Worm (Caenorhabditis elegans) whole organism, L1 larva: ENCODE measurements around the gene F17E9.2.
A peak's percentile ranks its signal among the peaks of the same experiment; 100 is the strongest.

Source experiments
- C04F5.9 ChIP-seq: sonication (generic microtip); optimal IDR thresholded peaks from 2 replicates; lab custom pipeline; 2016; ENCODE audit warnings: missing genetic modification characterization, missing compliant biosample characterization
- C16A3.4 ChIP-seq: fragments of 150-350 bp; optimal IDR thresholded peaks from 2 replicates; lab custom pipeline; 2014; ENCODE audit warnings: missing biosample characterization, missing genetic modification characterization
- F16B12.6 ChIP-seq: fragments of 150-350 bp; optimal IDR thresholded peaks from 2 replicates; lab custom pipeline; 2014; ENCODE audit warnings: missing biosample characterization, missing genetic modification characterization
- Y116A8C.19 ChIP-seq: sonication (generic microtip); optimal IDR thresholded peaks from 2 replicates; lab custom pipeline; 2016; ENCODE audit warnings: missing compliant biosample characterization, missing genetic modification characterization, borderline replicate concordance
- aha-1 ChIP-seq: fragments of 150-350 bp; optimal IDR thresholded peaks from 2 replicates; lab custom pipeline; 2014; ENCODE audit warnings: missing biosample characterization, missing genetic modification characterization
- alr-1 ChIP-seq: fragments of 200-800 bp; sonication (Bioruptor generic); optimal IDR thresholded peaks from 2 replicates; lab custom pipeline; 2018; ENCODE audit warnings: borderline replicate concordance, mild to moderate bottlenecking, missing genetic modification characterization, missing compliant biosample characterization
- aly-2 ChIP-seq: fragments of 150-350 bp; optimal IDR thresholded peaks from 2 replicates; lab custom pipeline; 2014; ENCODE audit warnings: missing biosample characterization, missing genetic modification characterization
- ceh-63 ChIP-seq: fragments of 200-800 bp; sonication (Bioruptor generic); optimal IDR thresholded peaks from 2 replicates; lab custom pipeline; 2018; ENCODE audit warnings: mild to moderate bottlenecking, missing genetic modification characterization, missing compliant biosample characterization
- ceh-8 ChIP-seq: fragments of 200-800 bp; sonication (Bioruptor generic); optimal IDR thresholded peaks from 2 replicates; lab custom pipeline; 2018; ENCODE audit warnings: mild to moderate bottlenecking, missing genetic modification characterization, moderate library complexity, missing compliant biosample characterization
- ceh-88 ChIP-seq: fragments of 200-800 bp; sonication (Bioruptor generic); IDR thresholded peaks from 2 replicates; pipeline ENCODE4 v1.3.6; 2022; ENCODE audit warnings: missing genetic modification characterization, missing compliant biosample characterization
- ceh-90 ChIP-seq: sonication (generic microtip); optimal IDR thresholded peaks from 2 replicates; lab custom pipeline; 2016; ENCODE audit warnings: missing genetic modification characterization, missing compliant biosample characterization
- ces-1 ChIP-seq: fragments of 150-350 bp; optimal IDR thresholded peaks from 2 replicates; lab custom pipeline; 2014; ENCODE audit warnings: missing biosample characterization, missing genetic modification reagents, missing genetic modification characterization
- egl-27 ChIP-seq, 2 experiments: fragments of 150-350 bp in 1 of 2; sonication (generic microtip); optimal IDR thresholded peaks; 3 replicates each; lab custom pipeline; 2017 to 2018; ENCODE audit warnings: missing biosample characterization in 2 of 2, missing genetic modification characterization in 2 of 2, missing genetic modification reagents in 2 of 2
- elt-2 ChIP-seq: sonication (generic microtip); optimal IDR thresholded peaks from 2 replicates; lab custom pipeline; 2016; ENCODE audit warnings: missing genetic modification characterization, mild to moderate bottlenecking, inconsistent platforms, missing compliant biosample characterization, missing genetic modification reagents
- elt-3 ChIP-seq, 6 experiments: fragments of 150-350 bp in 1 of 6; sonication (generic microtip); optimal IDR thresholded peaks; 2 replicates each; lab custom pipeline; 2017 to 2018; ENCODE audit warnings: missing biosample characterization in 6 of 6, missing genetic modification characterization in 6 of 6, inconsistent platforms in 1 of 6
- fkh-4 ChIP-seq: sonication (generic microtip); optimal IDR thresholded peaks from 2 replicates; lab custom pipeline; 2016; ENCODE audit warnings: missing compliant biosample characterization, missing genetic modification characterization, borderline replicate concordance
- fkh-8 ChIP-seq: sonication (generic microtip); optimal IDR thresholded peaks from 2 replicates; lab custom pipeline; 2016; ENCODE audit warnings: mild to moderate bottlenecking, missing genetic modification characterization, missing compliant biosample characterization
- fos-1 ChIP-seq: fragments of 150-350 bp; optimal IDR thresholded peaks from 2 replicates; lab custom pipeline; 2014; ENCODE audit warnings: missing biosample characterization, missing genetic modification characterization
- hlh-4 ChIP-seq: sonication (generic microtip); optimal IDR thresholded peaks from 2 replicates; lab custom pipeline; 2016; ENCODE audit warnings: mild to moderate bottlenecking, missing genetic modification characterization, missing compliant biosample characterization
- irx-1 ChIP-seq: sonication (generic microtip); optimal IDR thresholded peaks from 2 replicates; lab custom pipeline; 2016; ENCODE audit warnings: missing genetic modification characterization, missing compliant biosample characterization
- jun-1 ChIP-seq: fragments of 150-350 bp; optimal IDR thresholded peaks from 2 replicates; lab custom pipeline; 2014; ENCODE audit warnings: missing biosample characterization, missing genetic modification reagents, missing genetic modification characterization
- lin-35 ChIP-seq, 2 experiments: fragments of 150-350 bp; optimal IDR thresholded peaks; 2 replicates each; lab custom pipeline; 2014; ENCODE audit warnings: missing biosample characterization in 2 of 2, missing genetic modification characterization in 2 of 2, missing genetic modification reagents in 2 of 2
- lin-39 ChIP-seq: fragments of 150-350 bp; optimal IDR thresholded peaks from 2 replicates; lab custom pipeline; 2014; ENCODE audit warnings: missing biosample characterization, missing genetic modification reagents, missing genetic modification characterization
- lir-3 ChIP-seq: sonication (generic microtip); optimal IDR thresholded peaks from 2 replicates; lab custom pipeline; 2016; ENCODE audit warnings: mild to moderate bottlenecking, missing genetic modification characterization, moderate library complexity, missing compliant biosample characterization; ENCODE audit not compliant: poor library complexity
- mdl-1 ChIP-seq, 2 experiments: fragments of 150-350 bp; optimal IDR thresholded peaks; 2 replicates each; lab custom pipeline; 2014 to 2017; ENCODE audit warnings: missing biosample characterization in 2 of 2, missing genetic modification characterization in 2 of 2, inconsistent platforms in 1 of 2
- mep-1 ChIP-seq: fragments of 150-350 bp; optimal IDR thresholded peaks from 2 replicates; lab custom pipeline; 2014; ENCODE audit warnings: missing biosample characterization, missing genetic modification characterization
- nhr-11 ChIP-seq: fragments of 150-350 bp; optimal IDR thresholded peaks from 2 replicates; lab custom pipeline; 2014; ENCODE audit warnings: missing biosample characterization, missing genetic modification characterization
- nhr-12 ChIP-seq: sonication (generic microtip); optimal IDR thresholded peaks from 2 replicates; lab custom pipeline; 2017; ENCODE audit warnings: missing biosample characterization, missing genetic modification characterization
- nhr-47 ChIP-seq: sonication (generic microtip); optimal IDR thresholded peaks from 2 replicates; lab custom pipeline; 2016; ENCODE audit warnings: mild to moderate bottlenecking, missing genetic modification characterization, moderate library complexity, missing compliant biosample characterization
- nhr-76 ChIP-seq: sonication (generic microtip); optimal IDR thresholded peaks from 2 replicates; lab custom pipeline; 2017; ENCODE audit warnings: missing biosample characterization, missing genetic modification characterization
- nhr-90 ChIP-seq: sonication (generic microtip); optimal IDR thresholded peaks from 2 replicates; lab custom pipeline; 2016; ENCODE audit warnings: mild to moderate bottlenecking, missing genetic modification characterization, missing compliant biosample characterization; ENCODE audit not compliant: poor library complexity
- pag-3 ChIP-seq: sonication (generic microtip); optimal IDR thresholded peaks from 2 replicates; lab custom pipeline; 2017; ENCODE audit warnings: missing genetic modification characterization, mild to moderate bottlenecking, missing compliant biosample characterization, antibody characterized with exemption, borderline replicate concordance; ENCODE audit not compliant: insufficient read depth
- pax-3 ChIP-seq: fragments of 200-800 bp; sonication (Bioruptor generic); optimal IDR thresholded peaks from 2 replicates; lab custom pipeline; 2018; ENCODE audit warnings: mild to moderate bottlenecking, missing genetic modification characterization, moderate library complexity, missing compliant biosample characterization
- pqm-1 ChIP-seq: sonication (generic microtip); optimal IDR thresholded peaks from 3 replicates; lab custom pipeline; 2017; ENCODE audit warnings: missing biosample characterization, missing genetic modification characterization
- rnt-1 ChIP-seq: sonication (generic microtip); optimal IDR thresholded peaks from 2 replicates; lab custom pipeline; 2016; ENCODE audit warnings: mild to moderate bottlenecking, missing genetic modification characterization, moderate library complexity, missing compliant biosample characterization
- skn-1 ChIP-seq: fragments of 150-350 bp; optimal IDR thresholded peaks from 2 replicates; lab custom pipeline; 2014; ENCODE audit warnings: missing biosample characterization, missing genetic modification characterization
- snpc-4 ChIP-seq: fragments of 150-350 bp; optimal IDR thresholded peaks from 2 replicates; lab custom pipeline; 2014; ENCODE audit warnings: missing biosample characterization, missing genetic modification characterization
- snu-23 ChIP-seq: sonication (generic microtip); optimal IDR thresholded peaks from 2 replicates; lab custom pipeline; 2016; ENCODE audit warnings: missing genetic modification characterization, missing compliant biosample characterization
- unc-130 ChIP-seq: fragments of 150-350 bp; optimal IDR thresholded peaks from 2 replicates; lab custom pipeline; 2017; ENCODE audit warnings: missing biosample characterization, missing genetic modification characterization, inconsistent platforms
- unc-86 ChIP-seq: sonication (generic microtip); optimal IDR thresholded peaks from 2 replicates; lab custom pipeline; 2016; ENCODE audit warnings: missing genetic modification characterization, missing compliant biosample characterization
- unc-98 ChIP-seq: fragments of 200-800 bp; sonication (Bioruptor generic); IDR thresholded peaks from 2 replicates; pipeline ENCODE4 v1.3.6; 2022; ENCODE audit warnings: missing genetic modification characterization, missing compliant biosample characterization
- zag-1 ChIP-seq: fragments of 150-350 bp; optimal IDR thresholded peaks from 2 replicates; lab custom pipeline; 2014; ENCODE audit warnings: missing biosample characterization, missing genetic modification characterization
- zip-4 ChIP-seq: fragments of 200-800 bp; sonication (Bioruptor generic); optimal IDR thresholded peaks from 2 replicates; lab custom pipeline; 2018; ENCODE audit warnings: mild to moderate bottlenecking, missing genetic modification characterization, moderate library complexity, missing compliant biosample characterization
- ztf-11 ChIP-seq, 2 experiments: sonication (generic microtip); optimal IDR thresholded peaks; 2 replicates each; lab custom pipeline; 2016 to 2017; ENCODE audit warnings: missing genetic modification characterization in 2 of 2, missing biosample characterization in 1 of 2, missing compliant biosample characterization in 1 of 2

The F17E9.2 gene

DNA sequence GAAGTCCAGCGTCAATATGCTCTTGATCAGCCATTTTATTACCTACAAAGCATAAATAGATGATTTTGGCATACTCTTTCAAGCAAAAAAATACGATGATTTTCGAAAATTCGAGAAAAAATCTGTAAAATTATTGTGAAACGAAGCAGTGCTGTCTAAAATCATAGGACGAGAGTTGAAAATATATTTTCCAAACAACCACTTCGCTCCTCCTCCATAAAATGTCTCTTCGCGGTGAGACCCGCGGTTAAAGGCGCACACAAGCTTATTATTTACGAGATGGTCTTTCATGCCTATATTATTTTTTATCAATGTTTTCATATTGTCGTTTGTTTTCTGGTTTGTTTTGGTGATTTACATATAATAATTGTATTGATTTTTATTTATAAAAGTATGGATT is 23.6 kb downstream of the F17E9.2 start, which contains the start of gene nap-1 (continued):
- TF ChIP-seq elt-3 (tag; optimal IDR thresholded peaks at IDR 0.05; lab: Kevin White, UChicago) (peak in 2 of 6 experiments; percentile 21 to 78), ceh-8 (GFP tag; lab: Kevin White, UChicago) (no peak), ceh-90 (no peak), lin-39 (tag; lab: Kevin White, UChicago) (no peak), pqm-1 (peak; percentile 41), nhr-90 (tag; lab: Kevin White, UChicago) (peak; percentile 61), lin-35 (GFP tag; optimal IDR thresholded peaks at IDR 0.05; lab: Kevin White, UChicago) (peak; percentile 77 to 85), Y116A8C.19 (no peak), unc-98 (no peak), pax-3 (tag; lab: Kevin White, UChicago) (no peak), egl-27 (tag; optimal IDR thresholded peaks at IDR 0.05; lab: Kevin White, UChicago) (peak in 1 of 2 experiments; percentile 9), fkh-8 (tag; lab: Kevin White, UChicago) (peak; percentile 69), fkh-4 (tag; lab: Kevin White, UChicago) (no peak), zag-1 (tag; lab: Kevin White, UChicago) (no peak), C04F5.9 (tag; lab: Kevin White, UChicago) (no peak), aha-1 (peak; percentile 42), nhr-11 (tag; lab: Kevin White, UChicago) (no peak), nhr-12 (tag; lab: Kevin White, UChicago) (no peak), ceh-88 (no peak; the same call in 1 of the 2 replicates), mdl-1 (tag; optimal IDR thresholded peaks at IDR 0.05; lab: Kevin White, UChicago) (peak in 1 of 2 experiments; percentile 58), irx-1 (tag; lab: Kevin White, UChicago) (no peak), skn-1 (tag; lab: Kevin White, UChicago) (peak; percentile 77), ceh-63 (GFP tag; lab: Kevin White, UChicago) (no peak), rnt-1 (tag; lab: Kevin White, UChicago) (peak; percentile 78), hlh-4 (tag; lab: Kevin White, UChicago) (no peak), elt-2 (peak; percentile 23), C16A3.4 (tag; lab: Kevin White, UChicago) (peak; percentile 88), nhr-47 (tag; lab: Kevin White, UChicago) (peak; percentile 79), snu-23 (GFP tag; lab: Kevin White, UChicago) (peak; percentile 87), unc-86 (tag; lab: Kevin White, UChicago) (peak; percentile 58), snpc-4 (tag; lab: Kevin White, UChicago) (peak; percentile 52), lir-3 (tag; lab: Kevin White, UChicago) (peak; percentile 21), aly-2 (no peak), zip-4 (GFP tag; lab: Kevin White, UChicago) (no peak), ces-1 (GFP tag; lab: Kevin White, UChicago) (no peak), fos-1 (peak; percentile 45), F16B12.6 (tag; lab: Kevin White, UChicago) (peak; percentile 47), jun-1 (tag; lab: Kevin White, UChicago) (peak; percentile 9), pag-3 (tag; lab: Kevin White, UChicago) (no peak), ztf-11 (tag; optimal IDR thresholded peaks at IDR 0.05; lab: Kevin White, UChicago) (no peak), unc-130 (tag; lab: Kevin White, UChicago) (peak; percentile 85), mep-1 (tag; lab: Kevin White, UChicago) (peak; percentile 74), nhr-76 (no peak), alr-1 (no peak)
